Worm (Caenorhabditis elegans): Measurements from ENCODE around the gene clec-241.

The clec-241 gene

ce11 chrV:16988614-16989013 lies 24.5 kb downstream of the clec-241 start, which contains the start of gene Y102A5C.27:
Gene Y102A5C.27 (minus strand): TSS chrV:16988714.
- TF ChIP-seq sma-3 (GFP tag; optimal IDR thresholded peaks at IDR 0.05) (no peak), Y55F3AM.14 (GFP tag; optimal IDR thresholded peaks at IDR 0.05) (no peak), fos-1 (tag; optimal IDR thresholded peaks at IDR 0.05) (no peak), skn-1 (tag; optimal IDR thresholded peaks at IDR 0.05) (no peak), ztf-4 (tag; optimal IDR thresholded peaks at IDR 0.05) (no peak), peb-1 (tag; optimal IDR thresholded peaks at IDR 0.05) (no peak), nhr-129 (tag; optimal IDR thresholded peaks at IDR 0.05) (no peak), nhr-12 (tag; optimal IDR thresholded peaks at IDR 0.05) (no peak), nhr-11 (tag; optimal IDR thresholded peaks at IDR 0.05) (no peak)

DNA sequence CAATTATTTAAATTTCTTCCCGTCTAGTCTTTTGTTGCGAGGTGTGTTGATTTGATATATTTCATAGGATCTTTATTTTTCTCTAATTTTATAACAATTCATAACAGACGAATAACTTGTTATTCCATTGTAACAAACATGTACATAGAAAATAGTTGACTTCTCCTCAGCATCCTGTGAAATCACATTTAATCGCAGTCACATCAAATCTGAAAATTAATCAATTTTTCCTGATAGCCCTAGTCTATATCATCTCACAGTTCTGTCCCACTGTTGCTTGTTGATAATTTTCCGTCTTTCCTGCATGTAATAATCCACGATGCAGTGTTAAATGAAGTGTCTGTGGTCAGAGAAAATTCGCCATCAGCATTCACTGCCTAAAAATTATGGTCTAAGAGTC lies 25.3 kb downstream of the clec-241 start:
- no peak for TF ChIP-seq peb-1 (tag; optimal IDR thresholded peaks at IDR 0.05)
- TF ChIP-seq mab-5 (tag; optimal IDR thresholded peaks at IDR 0.05): no peak
- no peak for TF ChIP-seq lsy-2 (tag; optimal IDR thresholded peaks at IDR 0.05)
- TF ChIP-seq lin-39 (tag; optimal IDR thresholded peaks at IDR 0.05): no peak
- TF ChIP-seq ceh-16 (tag; optimal IDR thresholded peaks at IDR 0.05): no peak
- TF ChIP-seq C34F6.9 (tag; optimal IDR thresholded peaks at IDR 0.05): no peak
- no peak for TF ChIP-seq dmd-4 (tag; optimal IDR thresholded peaks at IDR 0.05)
- TF ChIP-seq gmeb-1 (tag; optimal IDR thresholded peaks at IDR 0.05): no peak
- no peak for TF ChIP-seq Y55F3AM.14 (GFP tag; optimal IDR thresholded peaks at IDR 0.05)
- no peak for TF ChIP-seq alr-1 (tag; optimal IDR thresholded peaks at IDR 0.05)
- TF ChIP-seq nhr-237 (tag; optimal IDR thresholded peaks at IDR 0.05): no peak
- no peak for TF ChIP-seq ZK546.5 (tag; optimal IDR thresholded peaks at IDR 0.05)
- no peak for TF ChIP-seq R02D3.7 (tag; optimal IDR thresholded peaks at IDR 0.05)
- TF ChIP-seq snpc-4 (tag; optimal IDR thresholded peaks at IDR 0.05): no peak
- TF ChIP-seq ceh-82 (tag; optimal IDR thresholded peaks at IDR 0.05): no peak
- TF ChIP-seq mbf-1 (tag; optimal IDR thresholded peaks at IDR 0.05): no peak
- TF ChIP-seq elt-1 (tag; optimal IDR thresholded peaks at IDR 0.05): no peak

DNA sequence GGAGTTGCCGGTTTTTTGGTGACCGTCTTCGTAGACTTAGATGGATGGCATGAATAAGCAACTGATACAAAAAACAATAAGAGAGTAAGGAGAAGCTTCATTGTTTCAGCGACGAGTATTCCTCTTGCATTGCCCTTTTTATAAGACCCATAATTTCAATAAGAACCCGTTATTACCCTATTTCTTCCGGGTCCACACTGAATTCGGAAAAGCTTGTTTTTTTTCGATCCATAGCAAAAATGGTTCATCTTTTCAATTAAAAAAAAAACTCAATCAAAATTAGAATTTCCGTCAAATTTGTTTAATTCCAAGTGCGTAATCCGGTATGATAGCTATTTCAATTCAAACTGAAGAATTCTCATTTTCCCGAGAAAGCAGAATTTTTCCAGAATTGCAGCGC lies 26.1 kb downstream of the clec-241 start, which contains the start of gene Y102A5C.40:
Gene Y102A5C.40 (minus strand): TSS at position 101 of the 400 bp plus-strand sequence.
- no peak for TF ChIP-seq sma-9 (GFP tag; optimal IDR thresholded peaks at IDR 0.05)
- no peak for TF ChIP-seq sma-9 (tag; optimal IDR thresholded peaks at IDR 0.05)
- TF ChIP-seq peb-1 (tag; optimal IDR thresholded peaks at IDR 0.05): no peak
- no peak for TF ChIP-seq alr-1 (tag; optimal IDR thresholded peaks at IDR 0.05)
- no peak for TF ChIP-seq nhr-129 (tag; optimal IDR thresholded peaks at IDR 0.05)
- TF ChIP-seq mbf-1 (tag; optimal IDR thresholded peaks at IDR 0.05): no peak
- TF ChIP-seq nhr-6 (tag; optimal IDR thresholded peaks at IDR 0.05): no peak
- TF ChIP-seq unc-39 (tag; optimal IDR thresholded peaks at IDR 0.05): no peak
- TF ChIP-seq unc-55 (GFP tag; optimal IDR thresholded peaks at IDR 0.05): no peak
- no peak for TF ChIP-seq mdl-1 (tag; optimal IDR thresholded peaks at IDR 0.05)

DNA sequence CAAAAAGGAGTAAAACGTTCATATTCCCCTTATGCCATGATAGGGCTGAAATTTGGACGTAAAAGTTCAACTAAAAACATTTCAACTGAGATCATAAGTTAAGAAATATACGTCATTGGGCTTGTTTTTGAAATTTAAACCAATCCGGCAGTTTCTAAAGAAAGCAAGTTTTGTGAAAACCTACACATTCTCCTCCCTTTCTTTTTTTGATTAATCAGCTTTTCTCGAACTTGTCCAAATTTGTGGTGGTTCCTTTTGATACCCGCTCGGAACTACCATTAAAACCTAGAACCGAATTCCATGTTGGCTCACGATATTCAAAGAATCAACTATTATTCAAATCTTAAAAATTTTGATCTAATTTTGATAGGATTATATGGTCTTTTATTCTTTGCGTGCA lies 32.8 kb downstream of the clec-241 start, which contains the start of gene srz-54:
Gene srz-54 (plus strand): TSS at position 301 of the 400 bp plus-strand sequence.
- TF ChIP-seq nhr-25 (tag; optimal IDR thresholded peaks at IDR 0.05) (no peak), nhr-21 (tag; optimal IDR thresholded peaks at IDR 0.05) (no peak), nhr-10 (tag; optimal IDR thresholded peaks at IDR 0.05) (no peak), Y55F3AM.14 (GFP tag; optimal IDR thresholded peaks at IDR 0.05) (no peak)

ce11 chrV:16974919-16975318 lies 38.2 kb downstream of the clec-241 start, which contains the start of gene srx-54:
Gene srx-54 (plus strand): TSS chrV:16975219.
- no peak for TF ChIP-seq elt-3 (tag; optimal IDR thresholded peaks at IDR 0.05)
- TF ChIP-seq nhr-6 (tag; optimal IDR thresholded peaks at IDR 0.05): no peak
- no peak for TF ChIP-seq C34F6.9 (tag; optimal IDR thresholded peaks at IDR 0.05)

DNA sequence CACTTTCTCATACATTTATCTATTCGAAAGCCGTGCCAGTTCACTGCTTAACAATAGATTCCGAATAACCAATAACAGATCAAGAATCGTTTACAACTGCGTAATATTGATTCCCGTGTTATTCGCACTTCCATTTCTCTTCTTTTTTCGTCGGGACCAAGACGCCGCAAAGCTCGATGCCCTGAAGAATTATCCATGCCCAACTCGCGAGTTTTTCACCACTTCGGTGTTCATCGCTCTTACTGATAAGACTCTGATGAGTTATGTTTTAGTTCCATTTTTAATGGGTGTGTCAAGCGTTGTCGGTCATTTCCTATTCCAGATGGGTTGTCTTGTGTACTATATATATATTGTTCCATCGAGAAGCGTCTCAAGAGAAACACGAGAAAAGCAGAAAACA lies 39.8 kb downstream of the clec-241 start:
- TF ChIP-seq ZK546.5 (tag; optimal IDR thresholded peaks at IDR 0.05) (no peak), unc-55 (GFP tag; optimal IDR thresholded peaks at IDR 0.05) (no peak), nhr-21 (tag; optimal IDR thresholded peaks at IDR 0.05) (no peak), zag-1 (tag; optimal IDR thresholded peaks at IDR 0.05) (no peak), ceh-82 (tag; optimal IDR thresholded peaks at IDR 0.05) (no peak), elt-3 (tag; optimal IDR thresholded peaks at IDR 0.05) (no peak), unc-39 (tag; optimal IDR thresholded peaks at IDR 0.05) (no peak), C34F6.9 (tag; optimal IDR thresholded peaks at IDR 0.05) (no peak), crh-2 (tag; optimal IDR thresholded peaks at IDR 0.05) (no peak), nhr-10 (tag; optimal IDR thresholded peaks at IDR 0.05) (no peak), R02D3.7 (tag; optimal IDR thresholded peaks at IDR 0.05) (no peak), gmeb-1 (tag; optimal IDR thresholded peaks at IDR 0.05) (no peak), ztf-11 (tag; optimal IDR thresholded peaks at IDR 0.05) (no peak)
